Fruit fly (Drosophila melanogaster): ENCODE results near the gene CG31102.

Gene CG31102

dm6 chr3R:25308228-25308627 is 12.8 kb upstream of the CG31102 start, which contains the start of gene CG10550:
TSS of gene CG10550 (minus strand) at chr3R:25308391.
- TF ChIP-seq CTCF (optimal IDR thresholded peaks at IDR 0.05) = no peak
- TF ChIP-seq CG8478 (optimal IDR thresholded peaks at IDR 0.05) = no peak

dm6 chr3R:25305822-25306544 is 10.6 kb upstream of the CG31102 start:
- TF ChIP-seq CG8478 (optimal IDR thresholded peaks at IDR 0.05) (no peak), CTCF (optimal IDR thresholded peaks at IDR 0.05) (no peak)

- TF ChIP-seq CG8478 (optimal IDR thresholded peaks at IDR 0.05) (no peak), CTCF (optimal IDR thresholded peaks at IDR 0.05) (no peak)
These were observed 8.6 kb upstream of the CG31102 start, which contains the start of gene CG31436 for dm6 chr3R:25303857-25304440. TSS of gene CG31436 (plus strand) at chr3R:25304137.

dm6 chr3R:25302239-25302638 is 6.8 kb upstream of the CG31102 start, which contains the start of gene CG31370:
TSS of gene CG31370 (plus strand) at chr3R:25302464.
- no peak for TF ChIP-seq CG8478 (optimal IDR thresholded peaks at IDR 0.05)
- TF ChIP-seq CTCF (optimal IDR thresholded peaks at IDR 0.05) = no peak

dm6 chr3R:25300575-25300974 is 5.2 kb upstream of the CG31102 start, which contains the start of gene CG13659:
TSS of gene CG13659 (plus strand) at chr3R:25300891.
- TF ChIP-seq CTCF (optimal IDR thresholded peaks at IDR 0.05) = no peak
- no peak for TF ChIP-seq CG8478 (optimal IDR thresholded peaks at IDR 0.05)

dm6 chr3R:25299507-25299964 is 4.1 kb upstream of the CG31102 start, which contains the start of gene CG31288:
TSS of gene CG31288 (minus strand) at chr3R:25299557.
- TF ChIP-seq CG8478 (optimal IDR thresholded peaks at IDR 0.05) (no peak), CTCF (optimal IDR thresholded peaks at IDR 0.05) (no peak)

dm6 chr3R:25297678-25298077 is 2.3 kb upstream of the CG31102 start, which contains the start of gene CG31097:
TSS of gene CG31097 (minus strand) at chr3R:25297778.
- TF ChIP-seq CG8478 (optimal IDR thresholded peaks at IDR 0.05) (no peak), CTCF (optimal IDR thresholded peaks at IDR 0.05) (no peak)

- TF ChIP-seq CTCF (optimal IDR thresholded peaks at IDR 0.05) (no peak), CG8478 (optimal IDR thresholded peaks at IDR 0.05) (no peak)
These were observed 2.5 kb downstream of the CG31102 start, which contains the start of gene CG31098 for dm6 chr3R:25292864-25293284. TSS of gene CG31098 (minus strand) at chr3R:25292977.

dm6 chr3R:25289589-25289988 is 5.8 kb downstream of the CG31102 start, which contains the start of gene CG11893:
TSS of gene CG11893 (plus strand) at chr3R:25289889.
- TF ChIP-seq CG8478 (optimal IDR thresholded peaks at IDR 0.05) (no peak), CTCF (optimal IDR thresholded peaks at IDR 0.05) (no peak)

- no peak for TF ChIP-seq CTCF (optimal IDR thresholded peaks at IDR 0.05)
- TF ChIP-seq CG8478 (optimal IDR thresholded peaks at IDR 0.05) = no peak
These were observed 8.3 kb downstream of the CG31102 start, which contains the start of gene CG13658 for dm6 chr3R:25287128-25287527. TSS of gene CG13658 (plus strand) at chr3R:25287474.

- no peak for TF ChIP-seq CG8478 (optimal IDR thresholded peaks at IDR 0.05)
- no peak for TF ChIP-seq CTCF (optimal IDR thresholded peaks at IDR 0.05)
These were observed 10.2 kb downstream of the CG31102 start, which contains the start of gene CG31104 for dm6 chr3R:25285173-25285572. TSS of gene CG31104 (plus strand) at chr3R:25285473.

- TF ChIP-seq CTCF (optimal IDR thresholded peaks at IDR 0.05) (no peak), CG8478 (optimal IDR thresholded peaks at IDR 0.05) (no peak)
These were observed 12.2 kb downstream of the CG31102 start, which contains the start of gene CG31300 for dm6 chr3R:25283209-25283670. TSS of gene CG31300 (plus strand) at chr3R:25283620.

- no peak for TF ChIP-seq CTCF (optimal IDR thresholded peaks at IDR 0.05)
These were observed 14.2 kb downstream of the CG31102 start, which contains the start of gene CG11892 for dm6 chr3R:25281165-25281564. TSS of gene CG11892 (plus strand) at chr3R:25281548.

- TF ChIP-seq CG8478 (optimal IDR thresholded peaks at IDR 0.05) (no peak), CTCF (optimal IDR thresholded peaks at IDR 0.05) (no peak)
These were observed 15.5 kb downstream of the CG31102 start, which contains the start of gene CG10514 for dm6 chr3R:25279796-25280350. TSS of gene CG10514 (minus strand) at chr3R:25279846.

dm6 chr3R:25277112-25277511 is 18.3 kb downstream of the CG31102 start, which contains the start of gene CG10513:
TSS of gene CG10513 (minus strand) at chr3R:25277212.
- no peak for TF ChIP-seq CTCF (optimal IDR thresholded peaks at IDR 0.05)
